Worm (Caenorhabditis elegans): ENCODE data around the gene col-106.

col-106 gene

DNA sequence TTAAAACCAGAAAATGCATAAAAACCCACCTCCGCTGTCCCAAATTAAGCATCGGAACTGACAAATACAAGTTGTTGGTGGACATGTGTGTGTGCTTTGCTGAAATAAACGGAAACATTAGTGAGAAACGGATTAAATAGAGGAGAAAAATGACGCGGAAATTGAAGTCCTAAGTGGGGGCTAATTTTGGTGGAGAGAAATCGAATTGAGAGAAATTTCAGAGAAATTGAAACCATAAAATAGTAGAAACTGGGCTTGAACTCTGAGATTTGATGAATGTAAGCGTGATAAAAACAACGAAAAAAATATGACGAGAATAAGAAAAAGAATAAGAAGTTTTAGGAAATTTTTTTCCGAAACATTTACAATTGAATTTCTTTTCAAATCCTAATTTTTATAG is 14.4 kb upstream of the col-106 start, which contains the start of gene Y77E11A.12:
Gene Y77E11A.12, minus strand, starts transcription at position 101 of the 400 bp plus-strand sequence.
- TF ChIP-seq zfp-2 (tag; optimal IDR thresholded peaks at IDR 0.05) (no peak), aha-1 (tag) (peak; percentile 9)

DNA sequence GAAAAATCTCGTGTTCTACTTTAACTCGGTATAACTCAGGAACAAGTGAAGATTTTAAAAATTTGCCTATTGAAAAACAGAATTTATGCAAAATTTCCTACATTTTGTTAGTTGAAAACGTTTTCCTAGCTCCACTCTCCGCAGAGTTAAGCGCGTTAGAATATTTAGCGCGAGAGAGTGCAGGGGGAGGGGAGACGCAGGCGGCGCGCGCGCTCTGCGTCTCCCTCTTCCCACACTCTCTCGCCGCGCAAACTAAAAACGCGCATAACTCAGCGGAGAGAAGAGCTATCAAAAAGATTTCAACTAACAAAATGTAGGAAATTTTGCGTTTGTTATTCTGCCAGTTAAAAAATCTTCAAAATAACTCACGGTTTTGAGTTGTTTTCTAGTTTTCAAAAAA is 11.6 kb upstream of the col-106 start:
- TF ChIP-seq set-16 (GFP tag; IDR thresholded peaks at IDR 0.05) (peak; percentile 36; the same call in 1 of the 2 replicates), vab-7 (GFP tag; IDR thresholded peaks at IDR 0.05) (no peak)

- TF ChIP-seq nhr-28 (tag; optimal IDR thresholded peaks at IDR 0.05) (peak; percentile 72), dmd-8 (GFP tag; IDR thresholded peaks at IDR 0.05) (no peak), F44E2.7 (GFP tag; IDR thresholded peaks at IDR 0.05) (no peak), ces-1 (GFP tag; optimal IDR thresholded peaks at IDR 0.05) (no peak), php-3 (GFP tag; IDR thresholded peaks at IDR 0.05) (no peak), Y48G9A.11 (GFP tag; IDR thresholded peaks at IDR 0.05) (0 out of 2 replicates have a peak, but pooled peaks have one; percentile 14), nhr-102 (tag; optimal IDR thresholded peaks at IDR 0.05) (no peak)
Observed at ce11 chrIV:1470364-1470763, 9.8 kb upstream of the col-106 start.

DNA sequence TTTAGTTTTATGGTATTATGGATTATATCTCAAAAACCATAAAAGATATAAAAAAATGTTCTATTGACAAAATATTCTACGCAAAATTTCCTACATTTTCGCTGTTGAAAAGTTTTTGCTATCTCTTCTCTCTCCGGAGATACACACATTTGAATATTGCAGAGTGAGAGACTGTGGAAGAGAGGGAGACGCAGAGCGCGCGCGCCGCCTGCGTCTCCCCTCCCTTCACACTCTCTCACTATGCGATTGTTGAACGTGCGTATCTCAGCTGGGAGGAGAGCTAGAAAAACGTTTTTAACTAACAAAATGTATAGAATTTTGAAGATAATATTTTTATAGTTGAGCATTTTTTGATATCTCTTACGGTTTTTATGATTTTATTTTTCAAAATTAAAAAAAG is 8.5 kb upstream of the col-106 start:
- TF ChIP-seq nhr-41 (GFP tag; IDR thresholded peaks at IDR 0.05) (no peak), aha-1 (tag) (peak; percentile 97)

DNA sequence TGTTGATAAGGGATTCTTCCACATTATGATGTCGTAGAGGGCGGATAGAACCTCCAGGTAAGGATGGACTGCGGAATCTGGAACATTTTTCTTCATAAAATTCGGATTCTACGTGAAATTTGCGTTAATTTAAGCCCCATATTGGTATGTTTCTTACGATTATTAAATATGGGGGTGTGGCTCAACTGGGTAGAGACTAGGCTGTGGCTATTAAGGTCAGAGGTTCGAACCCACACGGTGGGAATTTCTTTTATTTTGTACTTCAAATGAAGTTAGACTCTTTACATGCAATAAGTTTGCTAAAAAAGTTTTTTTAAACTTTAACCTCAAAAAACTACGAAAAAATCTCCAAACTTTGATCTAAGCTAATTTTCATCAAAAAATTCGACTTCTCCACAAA is 4.9 kb upstream of the col-106 start:
- TF ChIP-seq ceh-28 (tag; optimal IDR thresholded peaks at IDR 0.05), result no peak
- TF ChIP-seq madf-5 (GFP tag; IDR thresholded peaks at IDR 0.05), result 0 out of 4 replicates have a peak, but pooled peaks of 1 of the 2 experiments have one; percentile 27
- TF ChIP-seq mxl-2 (GFP tag; conservative IDR thresholded peaks at IDR 0.05), result no peak
- TF ChIP-seq attf-4 (tag; optimal IDR thresholded peaks at IDR 0.05), result no peak
- TF ChIP-seq mdt-29 (GFP tag; IDR thresholded peaks at IDR 0.05), result no peak
- peak in 1 of 2 experiments; percentile 36 for TF ChIP-seq unc-62 (GFP tag; optimal IDR thresholded peaks at IDR 0.05 in 1 of 2)
- no peak for TF ChIP-seq unc-62 (tag; optimal IDR thresholded peaks at IDR 0.05)
- TF ChIP-seq sdz-12 (GFP tag; optimal IDR thresholded peaks at IDR 0.05), result no peak
- TF ChIP-seq fos-1 (tag; optimal IDR thresholded peaks at IDR 0.05), result no peak
- TF ChIP-seq aha-1 (tag), result peak; percentile 85
- TF ChIP-seq spr-3 (GFP tag; optimal IDR thresholded peaks at IDR 0.05), result no peak

DNA sequence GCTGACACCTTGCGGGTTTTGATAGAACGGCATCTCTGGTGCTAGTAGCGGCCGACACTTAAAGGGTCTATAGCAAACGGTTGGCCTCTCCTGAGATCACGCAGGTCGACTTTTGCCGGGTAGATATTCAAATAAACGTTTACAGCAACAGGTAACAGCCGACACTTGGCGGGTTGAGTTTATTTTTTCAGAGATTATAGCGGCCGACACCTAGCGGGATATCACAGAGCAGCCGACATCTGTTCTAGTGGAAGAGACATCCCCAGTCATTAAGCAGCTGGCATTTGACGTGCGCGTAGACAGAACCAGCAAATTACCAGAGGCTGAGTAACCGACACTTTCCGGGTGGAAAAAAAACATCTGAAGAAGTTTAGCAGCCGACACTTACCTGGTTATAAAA is 877 bp upstream of the col-106 start:
- TF ChIP-seq hlh-11 (tag; optimal IDR thresholded peaks at IDR 0.05) (no peak), snpc-1.2 (GFP tag; IDR thresholded peaks at IDR 0.05) (no peak), aha-1 (tag) (peak; percentile 92)

- peak; percentile 77 for TF ChIP-seq aha-1 (tag)
- TF ChIP-seq ceh-32 (tag; optimal IDR thresholded peaks at IDR 0.05; ENCODE audit: poor library complexity), result no peak
- TF ChIP-seq sdz-12 (GFP tag; optimal IDR thresholded peaks at IDR 0.05), result no peak
- TF ChIP-seq set-16 (GFP tag; IDR thresholded peaks at IDR 0.05), result peak; percentile 95
- TF ChIP-seq unc-62 (GFP tag; optimal IDR thresholded peaks at IDR 0.05 in 1 of 2), result no peak
- no peak for TF ChIP-seq unc-62 (tag; optimal IDR thresholded peaks at IDR 0.05)
- TF ChIP-seq lin-38 (GFP tag; IDR thresholded peaks at IDR 0.05), result no peak
- TF ChIP-seq nhr-48 (tag; optimal IDR thresholded peaks at IDR 0.05), result no peak
- no peak for TF ChIP-seq ceh-44 (GFP tag; IDR thresholded peaks at IDR 0.05)
- no peak for TF ChIP-seq dmd-6 (GFP tag; IDR thresholded peaks at IDR 0.05)
- TF ChIP-seq hif-1 (tag; optimal IDR thresholded peaks at IDR 0.05), result no peak
Observed at ce11 chrIV:1459826-1460489, 628 bp downstream of the col-106 start.

Data from whole organism, L4 larva.